Worm (Caenorhabditis elegans) whole organism, young adult: ENCODE measurements around the gene VC5.2.

Experiments
- F23B12.7 ChIP-seq: sonication (generic microtip); optimal IDR thresholded peaks from 2 replicates; lab custom pipeline; 2017; ENCODE audit warnings: missing genetic modification characterization, mild to moderate bottlenecking, missing compliant biosample characterization, antibody characterized with exemption, moderate library complexity; ENCODE audit not compliant: insufficient read depth
- F39B2.1 ChIP-seq: fragments of 200-800 bp; sonication (Bioruptor generic); IDR thresholded peaks from 2 replicates; pipeline ENCODE4 v1.3.6; 2022; ENCODE audit warnings: missing genetic modification reagents, missing genetic modification characterization, missing compliant biosample characterization
- K11D2.4 ChIP-seq: fragments of 200-800 bp; sonication (Bioruptor generic); IDR thresholded peaks from 2 replicates; pipeline ENCODE4 v1.3.6; 2022; ENCODE audit warnings: missing genetic modification reagents, missing genetic modification characterization, missing compliant biosample characterization
- Y53F4B.3 ChIP-seq: fragments of 200-800 bp; sonication (Bioruptor generic); IDR thresholded peaks from 2 replicates; pipeline ENCODE4 v1.3.6; 2022; ENCODE audit warnings: missing genetic modification reagents, missing genetic modification characterization, missing compliant biosample characterization
- Y53G8AR.9 ChIP-seq: fragments of 200-800 bp; sonication (Bioruptor generic); conservative IDR thresholded peaks from 2 replicates; pipeline ENCODE4 v1.3.6; 2022; ENCODE audit warnings: missing genetic modification reagents, missing genetic modification characterization, missing compliant biosample characterization
- Y79H2A.3 ChIP-seq: fragments of 200-800 bp; sonication (Bioruptor generic); conservative IDR thresholded peaks from 2 replicates; pipeline ENCODE4 v1.3.6; 2022; ENCODE audit warnings: missing genetic modification reagents, missing genetic modification characterization, missing compliant biosample characterization
- ZK185.1 ChIP-seq: sonication (generic microtip); optimal IDR thresholded peaks from 2 replicates; lab custom pipeline; 2016; ENCODE audit warnings: mild to moderate bottlenecking, missing genetic modification characterization, missing compliant biosample characterization; ENCODE audit not compliant: poor library complexity, severe bottlenecking
- ama-1 ChIP-seq, 3 experiments: fragments of 150-350 bp in 1 of 3; sonication (generic microtip) in 2 of 3; optimal IDR thresholded peaks; 2 replicates each; lab custom pipeline; 2014 to 2018; ENCODE audit warnings: missing biosample characterization in 2 of 3, missing genetic modification characterization in 2 of 3, missing genetic modification reagents in 2 of 3
- aptf-3 ChIP-seq: fragments of 200-800 bp; sonication (Bioruptor generic); IDR thresholded peaks from 2 replicates; pipeline ENCODE4 v1.3.6; 2022; ENCODE audit warnings: missing genetic modification characterization, missing compliant biosample characterization
- attf-3 ChIP-seq: fragments of 200-800 bp; sonication (Bioruptor generic); conservative IDR thresholded peaks from 2 replicates; pipeline ENCODE4 v1.3.6; 2022; ENCODE audit warnings: missing genetic modification reagents, missing genetic modification characterization, missing compliant biosample characterization
- attf-5 ChIP-seq: fragments of 200-800 bp; sonication (Bioruptor generic); optimal IDR thresholded peaks from 2 replicates; lab custom pipeline; 2018; ENCODE audit warnings: mild to moderate bottlenecking, missing genetic modification characterization, missing compliant biosample characterization
- cebp-1 ChIP-seq, 2 experiments: fragments of 200-800 bp in 1 of 2; sonication (Bioruptor generic) in 1 of 2; sonication (generic microtip) in 1 of 2; IDR thresholded peaks in 1 of 2; optimal IDR thresholded peaks in 1 of 2; 2 replicates each; pipeline versions ENCODE4 v1.3.6 to Lab custom; 2017 to 2022; ENCODE audit warnings: missing compliant biosample characterization in 2 of 2, missing genetic modification characterization in 2 of 2, mild to moderate bottlenecking in 1 of 2, missing genetic modification reagents in 1 of 2, moderate library complexity in 1 of 2
- ceh-27 ChIP-seq: fragments of 200-800 bp; sonication (Bioruptor generic); optimal IDR thresholded peaks from 2 replicates; lab custom pipeline; 2018; ENCODE audit warnings: mild to moderate bottlenecking, missing genetic modification characterization, moderate library complexity, missing compliant biosample characterization
- ceh-58 ChIP-seq: fragments of 200-800 bp; sonication (Bioruptor generic); IDR thresholded peaks from 2 replicates; pipeline ENCODE4 v1.3.6; 2022; ENCODE audit warnings: missing genetic modification characterization, missing compliant biosample characterization
- dox-1 ChIP-seq: fragments of 200-800 bp; sonication (Bioruptor generic); IDR thresholded peaks from 2 replicates; pipeline ENCODE4 v1.3.6; 2022; ENCODE audit warnings: missing genetic modification reagents, missing genetic modification characterization, missing compliant biosample characterization
- dpl-1 ChIP-seq: fragments of 150-350 bp; optimal IDR thresholded peaks from 2 replicates; lab custom pipeline; 2014; ENCODE audit warnings: missing biosample characterization, missing genetic modification reagents, missing genetic modification characterization
- efl-1 ChIP-seq: fragments of 150-350 bp; optimal IDR thresholded peaks from 2 replicates; lab custom pipeline; 2014; ENCODE audit warnings: missing biosample characterization, missing genetic modification reagents, missing genetic modification characterization
- egrh-3 ChIP-seq: fragments of 200-800 bp; sonication (Bioruptor generic); IDR thresholded peaks from 2 replicates; pipeline ENCODE4 v1.3.6; 2022; ENCODE audit warnings: missing genetic modification reagents, missing genetic modification characterization, missing compliant biosample characterization
- him-1 ChIP-seq: sonication (generic microtip); optimal IDR thresholded peaks from 2 replicates; lab custom pipeline; 2016; ENCODE audit warnings: missing genotype, missing genetic modification reagents, missing genetic modification characterization, missing compliant biosample characterization
- hlh-26 ChIP-seq: fragments of 200-800 bp; sonication (Bioruptor generic); conservative IDR thresholded peaks from 2 replicates; pipeline ENCODE4 v1.3.6; 2022; ENCODE audit warnings: missing genetic modification reagents, missing genetic modification characterization, missing compliant biosample characterization
- lag-1 ChIP-seq: fragments of 200-800 bp; sonication (Bioruptor generic); IDR thresholded peaks from 2 replicates; pipeline ENCODE4 v1.3.6; 2022; ENCODE audit warnings: missing genetic modification reagents, missing genetic modification characterization, missing compliant biosample characterization
- let-607 ChIP-seq, 2 experiments: fragments of 200-800 bp in 1 of 2; sonication (Bioruptor generic) in 1 of 2; sonication (generic microtip) in 1 of 2; optimal IDR thresholded peaks; 2 replicates each; lab custom pipeline; 2016 to 2018; ENCODE audit warnings: mild to moderate bottlenecking in 2 of 2, missing compliant biosample characterization in 2 of 2, missing genetic modification characterization in 2 of 2, moderate library complexity in 2 of 2, missing genotype in 1 of 2
- lin-35 ChIP-seq, 3 experiments: fragments of 150-350 bp in 2 of 3; sonication (generic microtip) in 1 of 3; optimal IDR thresholded peaks; 2 replicates each; lab custom pipeline; 2014 to 2018; ENCODE audit warnings: missing biosample characterization in 3 of 3, missing genetic modification characterization in 3 of 3, missing genetic modification reagents in 3 of 3
- lin-54 ChIP-seq: fragments of 200-800 bp; sonication (Bioruptor generic); optimal IDR thresholded peaks from 2 replicates; lab custom pipeline; 2018; ENCODE audit warnings: mild to moderate bottlenecking, missing genetic modification characterization, missing compliant biosample characterization
- lsl-1 ChIP-seq: fragments of 200-800 bp; sonication (Bioruptor generic); optimal IDR thresholded peaks from 2 replicates; lab custom pipeline; 2018; ENCODE audit warnings: mild to moderate bottlenecking, missing genetic modification characterization, moderate library complexity, missing compliant biosample characterization
- lsy-27 ChIP-seq: sonication (generic microtip); optimal IDR thresholded peaks from 2 replicates; lab custom pipeline; 2017; ENCODE audit warnings: missing genetic modification characterization, mild to moderate bottlenecking, missing compliant biosample characterization, antibody characterized with exemption, missing genotype, borderline replicate concordance; ENCODE audit not compliant: insufficient read depth
- madf-10 ChIP-seq: sonication (generic microtip); optimal IDR thresholded peaks from 2 replicates; lab custom pipeline; 2016; ENCODE audit warnings: mild to moderate bottlenecking, missing genetic modification characterization, missing compliant biosample characterization
- madf-6 ChIP-seq: fragments of 200-800 bp; sonication (Bioruptor generic); IDR thresholded peaks from 2 replicates; pipeline ENCODE4 v1.3.6; 2022; ENCODE audit warnings: missing genetic modification reagents, missing genetic modification characterization, missing compliant biosample characterization
- mcd-1 ChIP-seq: fragments of 200-800 bp; sonication (Bioruptor generic); IDR thresholded peaks from 2 replicates; pipeline ENCODE4 v1.3.6; 2022; ENCODE audit warnings: missing genetic modification reagents, missing genetic modification characterization, missing compliant biosample characterization
- nfya-1 ChIP-seq: sonication (generic microtip); optimal IDR thresholded peaks from 2 replicates; lab custom pipeline; 2017; ENCODE audit warnings: antibody characterized with exemption, missing compliant biosample characterization, missing genetic modification characterization, borderline replicate concordance; ENCODE audit not compliant: insufficient read depth
- nfyb-1 ChIP-seq: fragments of 200-800 bp; sonication (Bioruptor generic); IDR thresholded peaks from 2 replicates; pipeline ENCODE4 v1.3.6; 2022; ENCODE audit warnings: missing genetic modification reagents, missing genetic modification characterization, missing compliant biosample characterization
- nhr-80 ChIP-seq: sonication (generic microtip); optimal IDR thresholded peaks from 2 replicates; lab custom pipeline; 2016; ENCODE audit warnings: missing genetic modification characterization, missing compliant biosample characterization
- rec-8 ChIP-seq, 2 experiments: sonication (generic microtip); optimal IDR thresholded peaks; 2 replicates each; lab custom pipeline; 2016; ENCODE audit warnings: mild to moderate bottlenecking in 2 of 2, missing genetic modification characterization in 2 of 2, missing genetic modification reagents in 2 of 2, missing genotype in 2 of 2, missing biosample characterization in 1 of 2, missing compliant biosample characterization in 1 of 2, moderate library complexity in 1 of 2
- snpc-4 ChIP-seq, 5 experiments: fragments of 150-350 bp in 1 of 5; sonication (generic microtip) in 4 of 5; optimal IDR thresholded peaks; 2 replicates each; lab custom pipeline; 2014 to 2018; ENCODE audit warnings: missing genetic modification characterization in 5 of 5, missing biosample characterization in 3 of 5, antibody characterized with exemption in 2 of 5, mild to moderate bottlenecking in 2 of 5, missing compliant biosample characterization in 2 of 5, missing genotype in 2 of 5, moderate library complexity in 2 of 5, missing genetic modification reagents in 1 of 5
- tbp1 ChIP-seq: fragments of 200-800 bp; sonication (Bioruptor generic); optimal IDR thresholded peaks from 2 replicates; lab custom pipeline; 2018; ENCODE audit warnings: mild to moderate bottlenecking, missing genetic modification characterization, missing compliant biosample characterization

The VC5.2 gene

DNA sequence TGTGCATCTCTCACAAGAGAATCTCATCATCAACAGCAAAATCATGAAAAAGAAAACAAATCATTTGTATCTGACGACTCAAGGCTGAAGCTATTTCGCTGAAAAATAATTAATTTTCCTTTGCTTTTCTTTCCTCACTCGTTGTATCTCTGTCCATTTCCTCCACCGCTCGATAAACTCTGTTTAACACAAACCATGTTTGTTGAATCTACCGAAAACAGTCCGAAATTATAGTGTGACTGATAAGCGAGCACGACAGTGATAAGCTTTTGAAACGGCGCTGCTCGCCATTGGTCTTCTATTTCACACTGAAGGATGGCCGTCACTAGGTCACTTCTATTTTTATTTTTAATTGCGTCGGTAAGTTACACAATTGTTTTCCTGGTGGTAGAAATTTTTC lies 10.1 kb upstream of the VC5.2 start, which contains the start of gene npa-1:
Gene npa-1, plus strand, starts transcription at position 142 of the 400 bp plus-strand sequence.
- peak; percentile 80 for TF ChIP-seq nhr-80 (tag; lab: Kevin White, UChicago)
- TF ChIP-seq Y53F4B.3, result no peak

- TF ChIP-seq ZK185.1 (tag; lab: Kevin White, UChicago) (peak; percentile 32), cebp-1 (GFP tag; IDR thresholded peaks at IDR 0.05; lab: Robert Waterston, UW) (0 out of 2 replicates have a peak, but pooled peaks have one; percentile 11), cebp-1 (tag; optimal IDR thresholded peaks at IDR 0.05; lab: Kevin White, UChicago) (peak; percentile 6), egrh-3 (GFP tag; lab: Robert Waterston, UW) (no peak)
These were observed 9.6 kb upstream of the VC5.2 start for ce11 chrV:7076161-7076560.

ce11 chrV:7078765-7079164 lies 7.0 kb upstream of the VC5.2 start:
- 0 out of 2 replicates have a peak, but pooled peaks have one; percentile 13 for TF ChIP-seq Y53G8AR.9 (GFP tag; lab: Robert Waterston, UW)
- TF ChIP-seq hlh-26 (GFP tag; lab: Robert Waterston, UW), result no peak
- TF ChIP-seq lin-54, result no peak
- TF ChIP-seq rec-8 (tag; optimal IDR thresholded peaks at IDR 0.05; lab: Kevin White, UChicago), result no peak

- TF ChIP-seq nfya-1 (tag; lab: Kevin White, UChicago) (no peak), nfyb-1 (no peak), lsy-27 (tag; lab: Kevin White, UChicago) (no peak), mcd-1 (no peak), nhr-80 (tag; lab: Kevin White, UChicago) (no peak), madf-10 (no peak), lag-1 (GFP tag; lab: Robert Waterston, UW) (no peak), Y79H2A.3 (GFP tag; lab: Robert Waterston, UW) (no peak)
- TF ChIP-seq, all 124 proteins: peak for 0
These were observed 6.4 kb upstream of the VC5.2 start for ce11 chrV:7079388-7079787.

DNA sequence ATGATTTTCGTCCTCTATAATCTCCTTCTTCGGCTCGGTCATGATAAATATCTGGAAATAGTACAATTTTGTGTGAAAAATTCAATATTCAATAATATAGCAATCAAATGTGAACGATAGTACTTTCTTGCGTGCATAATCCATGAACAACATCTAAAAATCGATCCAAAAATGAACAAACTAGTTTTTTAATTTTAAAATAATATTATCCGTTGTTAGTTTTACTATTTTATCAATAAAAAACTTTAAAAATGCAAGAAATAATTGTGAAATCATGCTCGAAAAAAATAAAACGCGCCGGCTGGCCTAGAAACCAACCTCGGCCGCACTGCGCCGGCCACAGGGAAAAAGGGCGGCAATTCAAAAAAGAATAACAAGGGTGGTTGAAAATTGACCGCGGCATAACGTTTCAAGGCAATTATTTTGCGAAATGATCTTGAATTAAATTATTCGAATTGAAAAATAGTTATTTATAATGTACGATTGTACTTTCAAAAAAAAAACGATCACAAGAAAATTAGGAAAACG lies 1.1 kb upstream of the VC5.2 start, which contains the start of gene mys-1:
Gene mys-1, minus strand, starts transcription at position 51 of the 528 bp plus-strand sequence.
- TF ChIP-seq dpl-1 (GFP tag; lab: Kevin White, UChicago), result peak; percentile 86
- TF ChIP-seq snpc-4 (GFP tag; optimal IDR thresholded peaks at IDR 0.05; lab: Kevin White, UChicago), result peak; percentile 42
- TF ChIP-seq snpc-4 (tag; optimal IDR thresholded peaks at IDR 0.05; lab: Kevin White, UChicago), result peak in 1 of 4 experiments; percentile 7
- TF ChIP-seq madf-10, result peak; percentile 11
- TF ChIP-seq F23B12.7 (tag; lab: Kevin White, UChicago), result peak; percentile 26
- TF ChIP-seq egrh-3 (GFP tag; lab: Robert Waterston, UW), result peak; percentile 6; the same call in 1 of the 2 replicates
- peak; percentile 61 for TF ChIP-seq ZK185.1 (tag; lab: Kevin White, UChicago)
- TF ChIP-seq F39B2.1 (GFP tag; lab: Robert Waterston, UW), result no peak
- peak; percentile 14 for TF ChIP-seq tbp1
- peak; percentile 13 for TF ChIP-seq ceh-27
- TF ChIP-seq let-607 (tag; optimal IDR thresholded peaks at IDR 0.05; lab: Kevin White, UChicago), result no peak
- peak; percentile 51; the same call in 1 of the 2 replicates for TF ChIP-seq dox-1 (GFP tag; lab: Robert Waterston, UW)
- peak; percentile 16 for TF ChIP-seq lsl-1 (GFP tag; lab: Kevin White, UChicago)
- no peak for TF ChIP-seq ama-1 (optimal IDR thresholded peaks at IDR 0.05; lab: Kevin White, UChicago)
- TF ChIP-seq ama-1 (GFP tag; optimal IDR thresholded peaks at IDR 0.05; lab: Kevin White, UChicago), result no peak
- 0 out of 2 replicates have a peak, but pooled peaks have one; percentile 27 for TF ChIP-seq K11D2.4 (GFP tag; lab: Robert Waterston, UW)
- no peak for TF ChIP-seq cebp-1 (GFP tag; IDR thresholded peaks at IDR 0.05; lab: Robert Waterston, UW)
- peak; percentile 70 for TF ChIP-seq cebp-1 (tag; optimal IDR thresholded peaks at IDR 0.05; lab: Kevin White, UChicago)
- peak in 2 of 3 experiments; percentile 45 to 92 for TF ChIP-seq lin-35 (GFP tag; optimal IDR thresholded peaks at IDR 0.05; lab: Kevin White, UChicago)
- TF ChIP-seq him-1 (tag; lab: Kevin White, UChicago), result peak; percentile 9
- peak; percentile 17 for TF ChIP-seq attf-5 (GFP tag; lab: Kevin White, UChicago)
- TF ChIP-seq efl-1, result peak; percentile 79
- TF ChIP-seq mcd-1, result peak; percentile 66
- TF ChIP-seq ceh-58, result no peak
- TF ChIP-seq attf-3, result 0 out of 2 replicates have a peak, but pooled peaks have one; percentile 42
- no peak for TF ChIP-seq aptf-3
- TF ChIP-seq rec-8 (tag; optimal IDR thresholded peaks at IDR 0.05; lab: Kevin White, UChicago), result peak in 1 of 2 experiments; percentile 16
- peak; percentile 99 for TF ChIP-seq lin-54
- TF ChIP-seq madf-6, result peak; percentile 49
